Fruit fly (Drosophila melanogaster): ENCODE measurements around the gene Mkrn1.

The Mkrn1 gene

dm6 chr3L:21509488-21510122 is 23.9 kb downstream of the Mkrn1 start (continued):
- TF ChIP-seq stc (GFP tag; IDR thresholded peaks at IDR 0.05) (no peak), Hand (GFP tag; optimal IDR thresholded peaks at IDR 0.05) (peak; percentile 35), CG12219 (GFP tag; optimal IDR thresholded peaks at IDR 0.05) (peak; percentile 38), dpn (GFP tag; optimal IDR thresholded peaks at IDR 0.05) (peak; percentile 29), CG12744 (GFP tag; optimal IDR thresholded peaks at IDR 0.05) (no peak), Ptx1 (GFP tag; IDR thresholded peaks at IDR 0.05) (peak; percentile 28; the same call in 1 of the 2 replicates), Fer1 (GFP tag; optimal IDR thresholded peaks at IDR 0.05) (peak; percentile 39), seq (GFP tag; IDR thresholded peaks at IDR 0.05) (no peak), slbo (GFP tag; IDR thresholded peaks at IDR 0.05) (peak; percentile 57), tna (GFP tag; IDR thresholded peaks at IDR 0.05; ENCODE audit: partially characterized antibody) (no peak), MESR4 (GFP tag; optimal IDR thresholded peaks at IDR 0.05) (no peak), Myb (GFP tag; optimal IDR thresholded peaks at IDR 0.05) (no peak), CG7357 (GFP tag; IDR thresholded peaks at IDR 0.05) (no peak), CG15073 (GFP tag; optimal IDR thresholded peaks at IDR 0.05) (no peak), ci (GFP tag; IDR thresholded peaks at IDR 0.05) (peak; percentile 71; the same call in 2 of the 3 replicates), gcm2 (GFP tag; optimal IDR thresholded peaks at IDR 0.05) (no peak), CG16815 (GFP tag; optimal IDR thresholded peaks at IDR 0.05) (no peak), CG4617 (GFP tag; optimal IDR thresholded peaks at IDR 0.05; ENCODE audit: borderline replicate concordance) (no peak), croc (GFP tag; conservative IDR thresholded peaks at IDR 0.05) (no peak), unpg (GFP tag; optimal IDR thresholded peaks at IDR 0.05) (peak; percentile 52), nmo (GFP tag; optimal IDR thresholded peaks at IDR 0.05) (peak; percentile 37), NfI (GFP tag; optimal IDR thresholded peaks at IDR 0.05) (peak; percentile 31), CG17612 (GFP tag; IDR thresholded peaks at IDR 0.05) (no peak), sens (GFP tag) (peak; percentile 90), CG6272 (GFP tag; IDR thresholded peaks at IDR 0.05) (no peak), ham (GFP tag; IDR thresholded peaks at IDR 0.05) (no peak), btn (GFP tag; optimal IDR thresholded peaks at IDR 0.05) (peak; percentile 23), amos (GFP tag; IDR thresholded peaks at IDR 0.05; ENCODE audit: partially characterized antibody) (no peak), sisA (GFP tag; IDR thresholded peaks at IDR 0.05) (no peak), Dref (GFP tag; IDR thresholded peaks at IDR 0.05) (no peak), unc-4 (GFP tag; IDR thresholded peaks at IDR 0.05; ENCODE audit: partially characterized antibody) (no peak), p53 (GFP tag; optimal IDR thresholded peaks at IDR 0.05) (no peak), nom (GFP tag; optimal IDR thresholded peaks at IDR 0.05) (peak; percentile 23), disco-r (GFP tag; optimal IDR thresholded peaks at IDR 0.05) (no peak), CG31441 (GFP tag; IDR thresholded peaks at IDR 0.05) (no peak; the same call in 1 of the 2 replicates), CG12104 (GFP tag; optimal IDR thresholded peaks at IDR 0.05) (no peak), Hr3 (GFP tag; optimal IDR thresholded peaks at IDR 0.05) (peak; percentile 38), vfl (GFP tag; optimal IDR thresholded peaks at IDR 0.05) (no peak), Kr (GFP tag; optimal IDR thresholded peaks at IDR 0.05) (no peak), lmd (GFP tag; IDR thresholded peaks at IDR 0.05) (no peak), bcd (GFP tag; optimal IDR thresholded peaks at IDR 0.05) (peak; percentile 6), CG9797 (GFP tag; optimal IDR thresholded peaks at IDR 0.05) (no peak), CG12391 (tag; optimal IDR thresholded peaks at IDR 0.05) (peak; percentile 53), wdn (GFP tag; IDR thresholded peaks at IDR 0.05) (no peak), Poxn (GFP tag; IDR thresholded peaks at IDR 0.05) (no peak), Chrac-16 (GFP tag; optimal IDR thresholded peaks at IDR 0.05) (peak; percentile 14), CG42726 (GFP tag; IDR thresholded peaks at IDR 0.05; ENCODE audit: partially characterized antibody) (no peak), CG7556 (GFP tag; optimal IDR thresholded peaks at IDR 0.05) (peak; percentile 51), CG8478 (optimal IDR thresholded peaks at IDR 0.05) (no peak), E2f2 (GFP tag; IDR thresholded peaks at IDR 0.05) (peak; percentile 24; the same call in 1 of the 2 replicates), Eip74EF (GFP tag; optimal IDR thresholded peaks at IDR 0.05) (no peak)

Data from whole organism, embryonic.